Worm (Caenorhabditis elegans) whole organism, young adult: ENCODE results near the gene B0507.8.
A peak's percentile ranks its signal among the peaks of the same experiment; 100 is the strongest.

Experiments used
- B0261.1 ChIP-seq: sonication (generic microtip); optimal IDR thresholded peaks from 2 replicates; lab custom pipeline; 2016; ENCODE audit warnings: mild to moderate bottlenecking, missing genetic modification characterization, moderate library complexity, missing compliant biosample characterization
- D2030.7 ChIP-seq: fragments of 200-800 bp; sonication (Bioruptor generic); IDR thresholded peaks from 2 replicates; pipeline ENCODE4 v1.3.6; 2022; ENCODE audit warnings: missing genetic modification reagents, missing genetic modification characterization, missing compliant biosample characterization
- F52B5.7 ChIP-seq: sonication (generic microtip); optimal IDR thresholded peaks from 2 replicates; lab custom pipeline; 2016; ENCODE audit warnings: mild to moderate bottlenecking, missing genetic modification characterization, missing compliant biosample characterization
- Y56A3A.18 ChIP-seq: fragments of 200-800 bp; sonication (Bioruptor generic); IDR thresholded peaks from 2 replicates; pipeline ENCODE4 v1.3.6; 2022; ENCODE audit warnings: missing genetic modification reagents, missing genetic modification characterization, missing compliant biosample characterization
- Y79H2A.3 ChIP-seq: fragments of 200-800 bp; sonication (Bioruptor generic); conservative IDR thresholded peaks from 2 replicates; pipeline ENCODE4 v1.3.6; 2022; ENCODE audit warnings: missing genetic modification reagents, missing genetic modification characterization, missing compliant biosample characterization
- atf-7 ChIP-seq: sonication (generic microtip); optimal IDR thresholded peaks from 2 replicates; lab custom pipeline; 2017; ENCODE audit warnings: mild to moderate bottlenecking, missing genetic modification characterization, missing compliant biosample characterization
- attf-5 ChIP-seq: fragments of 200-800 bp; sonication (Bioruptor generic); optimal IDR thresholded peaks from 2 replicates; lab custom pipeline; 2018; ENCODE audit warnings: mild to moderate bottlenecking, missing genetic modification characterization, missing compliant biosample characterization
- attf-6 ChIP-seq: fragments of 200-800 bp; sonication (Bioruptor generic); IDR thresholded peaks from 2 replicates; pipeline ENCODE4 v1.3.6; 2022; ENCODE audit warnings: missing genetic modification reagents, missing genetic modification characterization, missing compliant biosample characterization
- bed-1 ChIP-seq: fragments of 200-800 bp; sonication (Bioruptor generic); IDR thresholded peaks from 2 replicates; pipeline ENCODE4 v1.3.6; 2022; ENCODE audit warnings: missing genetic modification reagents, missing genetic modification characterization, missing compliant biosample characterization
- die-1 ChIP-seq: sonication (generic microtip); optimal IDR thresholded peaks from 2 replicates; lab custom pipeline; 2016; ENCODE audit warnings: missing genotype, mild to moderate bottlenecking, missing genetic modification characterization, missing compliant biosample characterization
- dox-1 ChIP-seq: fragments of 200-800 bp; sonication (Bioruptor generic); IDR thresholded peaks from 2 replicates; pipeline ENCODE4 v1.3.6; 2022; ENCODE audit warnings: missing genetic modification reagents, missing genetic modification characterization, missing compliant biosample characterization
- egl-18 ChIP-seq: fragments of 200-800 bp; sonication (Bioruptor generic); IDR thresholded peaks from 2 replicates; pipeline ENCODE4 v1.3.6; 2022; ENCODE audit warnings: missing genetic modification reagents, missing genetic modification characterization, missing compliant biosample characterization
- egl-44 ChIP-seq: fragments of 200-800 bp; sonication (Bioruptor generic); IDR thresholded peaks from 2 replicates; pipeline ENCODE4 v1.3.6; 2022; ENCODE audit warnings: missing genetic modification reagents, missing genetic modification characterization, missing compliant biosample characterization
- ets-4 ChIP-seq: fragments of 200-800 bp; sonication (Bioruptor generic); optimal IDR thresholded peaks from 2 replicates; lab custom pipeline; 2018; ENCODE audit warnings: mild to moderate bottlenecking, missing genetic modification characterization, missing compliant biosample characterization
- hmg-20 ChIP-seq: fragments of 200-800 bp; sonication (Bioruptor generic); IDR thresholded peaks from 2 replicates; pipeline ENCODE4 v1.3.6; 2022; ENCODE audit warnings: missing genetic modification reagents, missing genetic modification characterization, missing compliant biosample characterization
- let-607 ChIP-seq, 2 experiments: fragments of 200-800 bp in 1 of 2; sonication (Bioruptor generic) in 1 of 2; sonication (generic microtip) in 1 of 2; optimal IDR thresholded peaks; 2 replicates each; lab custom pipeline; 2016 to 2018; ENCODE audit warnings: mild to moderate bottlenecking in 2 of 2, missing compliant biosample characterization in 2 of 2, missing genetic modification characterization in 2 of 2, moderate library complexity in 2 of 2, missing genotype in 1 of 2
- lin-54 ChIP-seq: fragments of 200-800 bp; sonication (Bioruptor generic); optimal IDR thresholded peaks from 2 replicates; lab custom pipeline; 2018; ENCODE audit warnings: mild to moderate bottlenecking, missing genetic modification characterization, missing compliant biosample characterization
- lsl-1 ChIP-seq: fragments of 200-800 bp; sonication (Bioruptor generic); optimal IDR thresholded peaks from 2 replicates; lab custom pipeline; 2018; ENCODE audit warnings: mild to moderate bottlenecking, missing genetic modification characterization, moderate library complexity, missing compliant biosample characterization
- lsy-27 ChIP-seq: sonication (generic microtip); optimal IDR thresholded peaks from 2 replicates; lab custom pipeline; 2017; ENCODE audit warnings: missing genetic modification characterization, mild to moderate bottlenecking, missing compliant biosample characterization, antibody characterized with exemption, missing genotype, borderline replicate concordance; ENCODE audit not compliant: insufficient read depth
- madf-6 ChIP-seq: fragments of 200-800 bp; sonication (Bioruptor generic); IDR thresholded peaks from 2 replicates; pipeline ENCODE4 v1.3.6; 2022; ENCODE audit warnings: missing genetic modification reagents, missing genetic modification characterization, missing compliant biosample characterization
- mel-28 ChIP-seq: sonication (generic microtip); optimal IDR thresholded peaks from 2 replicates; lab custom pipeline; 2016; ENCODE audit warnings: borderline replicate concordance, mild to moderate bottlenecking, missing genetic modification characterization, missing compliant biosample characterization
- mes-4 ChIP-seq: sonication (generic microtip); optimal IDR thresholded peaks from 2 replicates; lab custom pipeline; 2016; ENCODE audit warnings: missing genotype, missing genetic modification characterization, missing compliant biosample characterization
- nhr-80 ChIP-seq: sonication (generic microtip); optimal IDR thresholded peaks from 2 replicates; lab custom pipeline; 2016; ENCODE audit warnings: missing genetic modification characterization, missing compliant biosample characterization
- pha-4 ChIP-seq: fragments of 150-350 bp; sonication (generic microtip); optimal IDR thresholded peaks from 2 replicates; lab custom pipeline; 2014; ENCODE audit warnings: missing biosample characterization, missing genetic modification reagents, missing genetic modification characterization
- sdz-38 ChIP-seq: sonication (generic microtip); optimal IDR thresholded peaks from 2 replicates; lab custom pipeline; 2016; ENCODE audit warnings: missing genotype, missing genetic modification characterization, missing compliant biosample characterization
- snpc-1.1 ChIP-seq: sonication (generic microtip); optimal IDR thresholded peaks from 2 replicates; lab custom pipeline; 2017; ENCODE audit warnings: missing genetic modification characterization, mild to moderate bottlenecking, missing compliant biosample characterization, antibody characterized with exemption, moderate library complexity, missing genotype, missing genetic modification reagents; ENCODE audit not compliant: insufficient read depth
- snpc-3.4 ChIP-seq: sonication (generic microtip); optimal IDR thresholded peaks from 2 replicates; lab custom pipeline; 2017; ENCODE audit warnings: missing genetic modification characterization, mild to moderate bottlenecking, missing compliant biosample characterization, antibody characterized with exemption, moderate library complexity, missing genotype, missing genetic modification reagents
- sptf-2 ChIP-seq: fragments of 200-800 bp; sonication (Bioruptor generic); optimal IDR thresholded peaks from 2 replicates; lab custom pipeline; 2018; ENCODE audit warnings: mild to moderate bottlenecking, missing genetic modification characterization, missing compliant biosample characterization
- tlf-1 ChIP-seq: fragments of 200-800 bp; sonication (Bioruptor generic); optimal IDR thresholded peaks from 2 replicates; lab custom pipeline; 2018; ENCODE audit warnings: mild to moderate bottlenecking, missing genetic modification characterization, missing compliant biosample characterization
- unc-62 ChIP-seq: fragments of 150-350 bp; optimal IDR thresholded peaks from 2 replicates; lab custom pipeline; 2014; ENCODE audit warnings: missing biosample characterization, missing genetic modification reagents, missing genetic modification characterization
- ztf-18 ChIP-seq: sonication (generic microtip); optimal IDR thresholded peaks from 2 replicates; lab custom pipeline; 2016; ENCODE audit warnings: missing genotype, mild to moderate bottlenecking, missing genetic modification characterization, missing compliant biosample characterization
- ztf-22 ChIP-seq: fragments of 200-800 bp; sonication (Bioruptor generic); optimal IDR thresholded peaks from 2 replicates; lab custom pipeline; 2018; ENCODE audit warnings: mild to moderate bottlenecking, missing genetic modification characterization, moderate library complexity, missing compliant biosample characterization
- ztf-3 ChIP-seq: fragments of 200-800 bp; sonication (Bioruptor generic); optimal IDR thresholded peaks from 2 replicates; lab custom pipeline; 2018; ENCODE audit warnings: mild to moderate bottlenecking, missing genetic modification characterization, missing compliant biosample characterization

B0507.8 gene

ce11 chrV:8769154-8769553 lies 6.4 kb upstream of the B0507.8 start (continued):
- no peak for TF ChIP-seq mel-28 (tag; lab: Kevin White, UChicago)
- TF ChIP-seq bed-1 (GFP tag; lab: Robert Waterston, UW) = no peak
- peak; percentile 72 for TF ChIP-seq nhr-80
- TF ChIP-seq ztf-18 = no peak
- TF ChIP-seq madf-6 (GFP tag; lab: Robert Waterston, UW) = no peak
- TF ChIP-seq lsy-27 (tag; lab: Kevin White, UChicago) = no peak
- no peak for TF ChIP-seq sptf-2 (GFP tag; lab: Kevin White, UChicago)
- no peak for TF ChIP-seq dox-1 (GFP tag; lab: Robert Waterston, UW)
- no peak for TF ChIP-seq attf-6 (GFP tag; lab: Robert Waterston, UW)
- no peak for TF ChIP-seq hmg-20 (GFP tag; lab: Robert Waterston, UW)
- no peak for TF ChIP-seq die-1
- TF ChIP-seq ztf-3 (GFP tag; lab: Kevin White, UChicago) = no peak
- no peak for TF ChIP-seq egl-18 (GFP tag; lab: Robert Waterston, UW)
- no peak for TF ChIP-seq D2030.7 (GFP tag; lab: Robert Waterston, UW)
- TF ChIP-seq let-607 (tag; optimal IDR thresholded peaks at IDR 0.05; lab: Kevin White, UChicago) = peak; percentile 35 to 86
- TF ChIP-seq snpc-1.1 (tag; lab: Kevin White, UChicago) = no peak
- no peak for TF ChIP-seq sdz-38 (tag; lab: Kevin White, UChicago)
- no peak for TF ChIP-seq B0261.1
- TF ChIP-seq F52B5.7 (tag; lab: Kevin White, UChicago) = no peak
- TF ChIP-seq ets-4 (GFP tag; lab: Kevin White, UChicago) = peak; percentile 84
- no peak for TF ChIP-seq mes-4 (tag; lab: Kevin White, UChicago)

ce11 chrV:8768481-8768959 lies 5.8 kb upstream of the B0507.8 start, which contains the start of gene B0507.3:
B0507.3 (plus strand) TSS chrV:8768909.
- TF ChIP-seq mel-28 (tag; lab: Kevin White, UChicago) (no peak), ets-4 (GFP tag; lab: Kevin White, UChicago) (peak; percentile 76), egl-44 (GFP tag; lab: Robert Waterston, UW) (peak; percentile 71), snpc-3.4 (tag; lab: Kevin White, UChicago) (no peak), let-607 (tag; optimal IDR thresholded peaks at IDR 0.05; lab: Kevin White, UChicago) (peak in 1 of 2 experiments; percentile 48), lin-54 (GFP tag; lab: Kevin White, UChicago) (no peak), Y79H2A.3 (GFP tag; lab: Robert Waterston, UW) (no peak), attf-5 (GFP tag; lab: Kevin White, UChicago) (no peak), unc-62 (GFP tag; lab: Kevin White, UChicago) (peak; percentile 85), ztf-18 (no peak), atf-7 (tag; lab: Kevin White, UChicago) (peak; percentile 49), Y56A3A.18 (GFP tag; lab: Robert Waterston, UW) (no peak), nhr-80 (peak; percentile 89), ztf-3 (GFP tag; lab: Kevin White, UChicago) (no peak), tlf-1 (peak; percentile 30), pha-4 (tag; lab: Kevin White, UChicago) (peak; percentile 54), ztf-22 (peak; percentile 74)

- TF ChIP-seq lsl-1 (GFP tag; lab: Kevin White, UChicago) (no peak), nhr-80 (peak; percentile 15)
Observed at ce11 chrV:8767493-8767892, 4.7 kb upstream of the B0507.8 start.
